Fruit fly (Drosophila melanogaster) whole organism, embryonic: ENCODE measurements around the gene CG34417.

ENCODE experiments used
- Atf6 ChIP-seq: fragments of 200-800 bp; sonication (Bioruptor generic); IDR thresholded peaks from 2 replicates; pipeline ENCODE4 v1.3.6; 2022; ENCODE audit warnings: missing biosample characterization, missing genetic modification characterization
- BEAF-32 ChIP-seq: fragments of 200-800 bp; sonication (Bioruptor generic); optimal IDR thresholded peaks from 3 replicates; lab custom pipeline; 2017; ENCODE audit warnings: missing biosample characterization, missing genetic modification characterization, mild to moderate bottlenecking, moderate library complexity, missing genetic modification reagents
- CG10366 ChIP-seq: fragments of 200-800 bp; sonication (Bioruptor generic); IDR thresholded peaks from 2 replicates; pipeline ENCODE4 v1.3.6; 2022; ENCODE audit warnings: missing biosample characterization, missing genetic modification characterization
- CG11247 ChIP-seq: fragments of 200-800 bp; sonication (Bioruptor generic); IDR thresholded peaks from 2 replicates; pipeline ENCODE4 v1.3.6; 2022; ENCODE audit warnings: missing biosample characterization, missing genetic modification characterization
- CG11696 ChIP-seq: fragments of 200-800 bp; sonication (Bioruptor generic); IDR thresholded peaks from 2 replicates; pipeline ENCODE4 v1.3.6; 2022; ENCODE audit warnings: missing biosample characterization, missing genetic modification characterization
- CG12104 ChIP-seq: fragments of 200-800 bp; sonication (Bioruptor generic); optimal IDR thresholded peaks from 3 replicates; lab custom pipeline; 2016; ENCODE audit warnings: missing biosample characterization, missing genetic modification characterization
- CG12219 ChIP-seq: fragments of 200-800 bp; sonication (Bioruptor generic); optimal IDR thresholded peaks from 3 replicates; lab custom pipeline; 2018; ENCODE audit warnings: missing biosample characterization, mild to moderate bottlenecking, missing genetic modification characterization
- CG12659 ChIP-seq: fragments of 200-800 bp; sonication (Bioruptor generic); optimal IDR thresholded peaks from 3 replicates; lab custom pipeline; 2017; ENCODE audit warnings: mild to moderate bottlenecking, missing biosample characterization, missing genetic modification reagents, missing genetic modification characterization
- CG13424 ChIP-seq: fragments of 200-800 bp; sonication (Bioruptor generic); optimal IDR thresholded peaks from 2 replicates; lab custom pipeline; 2019; ENCODE audit warnings: missing biosample characterization, mild to moderate bottlenecking, missing genetic modification characterization, moderate library complexity
- CG14014 ChIP-seq: fragments of 200-800 bp; sonication (Bioruptor generic); IDR thresholded peaks from 2 replicates; pipeline ENCODE4 v1.3.6; 2022; ENCODE audit warnings: missing biosample characterization, missing genetic modification characterization
- CG16863 ChIP-seq: fragments of 200-800 bp; sonication (Bioruptor generic); optimal IDR thresholded peaks from 3 replicates; lab custom pipeline; 2016; ENCODE audit warnings: missing biosample characterization, missing genetic modification characterization
- CG17829 ChIP-seq: fragments of 200-800 bp; optimal IDR thresholded peaks from 2 replicates; lab custom pipeline; 2019; ENCODE audit warnings: missing biosample characterization, mild to moderate bottlenecking, missing genetic modification characterization, moderate library complexity
- CG2116 ChIP-seq: fragments of 200-800 bp; sonication (Bioruptor generic); optimal IDR thresholded peaks from 3 replicates; lab custom pipeline; 2018; ENCODE audit warnings: missing biosample characterization, mild to moderate bottlenecking, missing genetic modification characterization
- CG31388 ChIP-seq: fragments of 200-800 bp; sonication (Bioruptor generic); optimal IDR thresholded peaks from 2 replicates; lab custom pipeline; 2016; ENCODE audit warnings: missing biosample characterization, missing genetic modification characterization
- CG34224 ChIP-seq: fragments of 200-800 bp; sonication (Bioruptor generic); IDR thresholded peaks from 3 replicates; pipeline ENCODE4 v1.3.6; 2022; ENCODE audit warnings: missing biosample characterization, missing genetic modification characterization; ENCODE audit not compliant: partially characterized antibody
- CG4424 ChIP-seq: fragments of 200-800 bp; sonication (Bioruptor generic); optimal IDR thresholded peaks from 3 replicates; lab custom pipeline; 2016; ENCODE audit warnings: missing biosample characterization, missing genetic modification characterization
- CG4730 ChIP-seq: fragments of 200-800 bp; sonication (Bioruptor generic); IDR thresholded peaks from 2 replicates; pipeline ENCODE4 v1.3.6; 2022; ENCODE audit warnings: missing biosample characterization, missing genetic modification characterization
- CG5953 ChIP-seq: fragments of 200-800 bp; sonication (Bioruptor generic); IDR thresholded peaks from 2 replicates; pipeline ENCODE4 v1.3.6; 2022; ENCODE audit warnings: missing biosample characterization, missing genetic modification characterization
- CG7745 ChIP-seq: fragments of 200-800 bp; sonication (Bioruptor generic); optimal IDR thresholded peaks from 2 replicates; lab custom pipeline; 2018; ENCODE audit warnings: missing biosample characterization, mild to moderate bottlenecking, missing genetic modification characterization, moderate library complexity
- CG7928 ChIP-seq: fragments of 200-800 bp; sonication (Bioruptor generic); optimal IDR thresholded peaks from 2 replicates; lab custom pipeline; 2017; ENCODE audit warnings: missing biosample characterization, mild to moderate bottlenecking, missing genetic modification characterization
- CG8089 ChIP-seq: fragments of 200-800 bp; sonication (Bioruptor generic); optimal IDR thresholded peaks from 3 replicates; lab custom pipeline; 2016; ENCODE audit warnings: missing biosample characterization, missing genetic modification characterization
- CG8359 ChIP-seq: fragments of 200-800 bp; sonication (Bioruptor generic); optimal IDR thresholded peaks from 2 replicates; lab custom pipeline; 2017; ENCODE audit warnings: missing biosample characterization, mild to moderate bottlenecking, missing genetic modification characterization, borderline replicate concordance
- Chrac-16 ChIP-seq: fragments of 200-800 bp; sonication (Bioruptor generic); optimal IDR thresholded peaks from 3 replicates; lab custom pipeline; 2016; ENCODE audit warnings: missing biosample characterization, missing genetic modification characterization
- CoRest ChIP-seq: fragments of 200-800 bp; sonication (Bioruptor generic); optimal IDR thresholded peaks from 3 replicates; lab custom pipeline; 2018; ENCODE audit warnings: missing biosample characterization, mild to moderate bottlenecking, missing genetic modification characterization, moderate library complexity
- Dref ChIP-seq: fragments of 200-800 bp; sonication (Bioruptor generic); IDR thresholded peaks from 2 replicates; pipeline ENCODE4 v1.3.6; 2022; ENCODE audit warnings: missing biosample characterization, missing genetic modification characterization
- ERR ChIP-seq: fragments of 200-800 bp; sonication (Bioruptor generic); optimal IDR thresholded peaks from 2 replicates; lab custom pipeline; 2016; ENCODE audit warnings: missing biosample characterization, missing genetic modification characterization
- Ets65A ChIP-seq: fragments of 200-800 bp; sonication (Bioruptor generic); peaks from one replicate; lab custom pipeline; 2016; ENCODE audit warnings: missing biosample characterization, missing genetic modification characterization
- Gsc ChIP-seq: fragments of 200-800 bp; sonication (Bioruptor generic); IDR thresholded peaks from 2 replicates; pipeline ENCODE4 v1.3.6; 2022; ENCODE audit warnings: missing biosample characterization, missing genetic modification characterization
- Gug ChIP-seq: fragments of 200-800 bp; sonication (Bioruptor generic); IDR thresholded peaks from 4 replicates; pipeline ENCODE4 v1.3.6; 2022; ENCODE audit warnings: missing biosample characterization, missing genetic modification characterization
- MTF-1 ChIP-seq: fragments of 200-800 bp; sonication (Bioruptor generic); optimal IDR thresholded peaks from 2 replicates; lab custom pipeline; 2018; ENCODE audit warnings: missing biosample characterization, mild to moderate bottlenecking, missing genetic modification characterization, borderline replicate concordance
- Meics ChIP-seq: fragments of 200-800 bp; sonication (Bioruptor generic); optimal IDR thresholded peaks from 2 replicates; lab custom pipeline; 2017; ENCODE audit warnings: missing biosample characterization, mild to moderate bottlenecking, missing genetic modification characterization
- NfI ChIP-seq: fragments of 200-800 bp; sonication (Bioruptor generic); optimal IDR thresholded peaks from 3 replicates; lab custom pipeline; 2018; ENCODE audit warnings: missing biosample characterization, mild to moderate bottlenecking, missing genetic modification characterization, moderate library complexity
- Oaz ChIP-seq: fragments of 200-800 bp; sonication (Bioruptor generic); IDR thresholded peaks from 2 replicates; pipeline ENCODE4 v1.3.6; 2022; ENCODE audit warnings: missing biosample characterization, missing genetic modification characterization
- PHDP ChIP-seq: fragments of 200-800 bp; sonication (Bioruptor generic); optimal IDR thresholded peaks from 3 replicates; lab custom pipeline; 2018; ENCODE audit warnings: missing biosample characterization, mild to moderate bottlenecking, missing genetic modification characterization, moderate library complexity
- Sin3A ChIP-seq: fragments of >200 bp; optimal IDR thresholded peaks from 2 replicates; lab custom pipeline; 2018
- Six4 ChIP-seq: fragments of 200-800 bp; sonication (Bioruptor generic); optimal IDR thresholded peaks from 2 replicates; lab custom pipeline; 2016; ENCODE audit warnings: missing biosample characterization, missing genetic modification characterization
- Sry-δ ChIP-seq: fragments of 200-800 bp; sonication (Bioruptor generic); optimal IDR thresholded peaks from 2 replicates; lab custom pipeline; 2016; ENCODE audit warnings: missing biosample characterization, missing genetic modification characterization
- ap ChIP-seq: fragments of 200-800 bp; sonication (Bioruptor generic); IDR thresholded peaks from 2 replicates; pipeline ENCODE4 v1.3.6; 2022; ENCODE audit warnings: missing biosample characterization, missing genetic modification characterization
- az2 ChIP-seq: fragments of 200-800 bp; sonication (Bioruptor generic); optimal IDR thresholded peaks from 3 replicates; lab custom pipeline; 2016; ENCODE audit warnings: missing biosample characterization, missing genetic modification characterization
- bab2 ChIP-seq: fragments of 200-800 bp; sonication (Bioruptor generic); optimal IDR thresholded peaks from 2 replicates; lab custom pipeline; 2016; ENCODE audit warnings: missing biosample characterization, missing genetic modification characterization
- cas ChIP-seq: fragments of 200-800 bp; sonication (Bioruptor generic); IDR thresholded peaks from 2 replicates; pipeline ENCODE4 v1.3.6; 2022; ENCODE audit warnings: missing biosample characterization, missing genetic modification characterization
- dpn ChIP-seq, 2 experiments: fragments of 200-800 bp; sonication (Bioruptor generic); optimal IDR thresholded peaks; 3 replicates each; lab custom pipeline; 2016; ENCODE audit warnings: missing biosample characterization in 2 of 2, missing genetic modification characterization in 2 of 2
- fru ChIP-seq: fragments of >200 bp; optimal IDR thresholded peaks from 2 replicates; lab custom pipeline; 2017
- gcm2 ChIP-seq: fragments of 200-800 bp; sonication (Bioruptor generic); optimal IDR thresholded peaks from 2 replicates; lab custom pipeline; 2016; ENCODE audit warnings: missing biosample characterization, missing genetic modification characterization
- ham ChIP-seq: fragments of 200-800 bp; sonication (Bioruptor generic); IDR thresholded peaks from 2 replicates; pipeline ENCODE4 v1.3.6; 2022; ENCODE audit warnings: missing biosample characterization, missing genetic modification characterization
- lola ChIP-seq, 3 experiments: fragments of >200 bp in 2 of 3; fragments of 200-800 bp in 1 of 3; sonication (Bioruptor generic) in 1 of 3; optimal IDR thresholded peaks; 2 replicates each; lab custom pipeline; 2017 to 2019; ENCODE audit warnings: missing biosample characterization in 3 of 3, missing genetic modification characterization in 3 of 3, mild to moderate bottlenecking in 1 of 3, moderate library complexity in 1 of 3
- luna ChIP-seq: fragments of 200-800 bp; sonication (Bioruptor generic); optimal IDR thresholded peaks from 2 replicates; lab custom pipeline; 2016; ENCODE audit warnings: missing biosample characterization, missing genetic modification characterization
- nerfin-1 ChIP-seq: fragments of 200-800 bp; sonication (Bioruptor generic); optimal IDR thresholded peaks from 3 replicates; lab custom pipeline; 2019; ENCODE audit warnings: missing biosample characterization, mild to moderate bottlenecking, missing genetic modification characterization, moderate library complexity
- sr ChIP-seq: fragments of 200-800 bp; sonication (Bioruptor generic); IDR thresholded peaks from 3 replicates; pipeline ENCODE4 v1.3.6; 2022; ENCODE audit warnings: missing biosample characterization, missing genetic modification characterization
- sug ChIP-seq: fragments of 200-800 bp; optimal IDR thresholded peaks from 2 replicates; lab custom pipeline; 2019; ENCODE audit warnings: missing biosample characterization, mild to moderate bottlenecking, missing genetic modification characterization, moderate library complexity
- twi ChIP-seq: fragments of 200-800 bp; optimal IDR thresholded peaks from 2 replicates; lab custom pipeline; 2019; ENCODE audit warnings: missing biosample characterization, mild to moderate bottlenecking, missing genetic modification characterization, moderate library complexity
- unc-4 ChIP-seq: fragments of 200-800 bp; sonication (Bioruptor generic); IDR thresholded peaks from 2 replicates; pipeline ENCODE4 v1.3.6; 2022; ENCODE audit warnings: missing biosample characterization, missing genetic modification characterization; ENCODE audit not compliant: partially characterized antibody

The CG34417 gene

dm6 chrX:6574488-6574887 lies 33.9 kb downstream of the CG34417 start (continued):
- TF ChIP-seq Meics (GFP tag; lab: Kevin White, UChicago) (no peak), CG8089 (GFP tag; lab: Kevin White, UChicago) (no peak), CG16863 (GFP tag; lab: Kevin White, UChicago) (no peak), Sin3A (no peak), Dref (GFP tag; lab: Robert Waterston, UW) (no peak), CG4424 (GFP tag; lab: Kevin White, UChicago) (no peak), bab2 (GFP tag; lab: Kevin White, UChicago) (no peak), sug (tag; lab: Kevin White, UChicago) (no peak), CG14014 (0 out of 2 replicates have a peak, but pooled peaks have one; percentile 34), PHDP (tag; lab: Kevin White, UChicago) (peak; percentile 2), cas (GFP tag; lab: Robert Waterston, UW) (no peak), CG31388 (GFP tag; lab: Kevin White, UChicago) (no peak), fru (lab: Kevin White, UChicago) (no peak), CG12219 (no peak), Gug (GFP tag; lab: Robert Waterston, UW) (peak; percentile 9; the same call in 1 of the 4 replicates), twi (tag; lab: Kevin White, UChicago) (no peak), Ets65A (GFP tag; lab: Kevin White, UChicago) (no peak), CG8359 (GFP tag; lab: Kevin White, UChicago) (no peak), Atf6 (GFP tag; lab: Robert Waterston, UW) (peak; percentile 27; the same call in 1 of the 2 replicates), NfI (GFP tag; lab: Kevin White, UChicago) (no peak), dpn (GFP tag; optimal IDR thresholded peaks at IDR 0.05; lab: Kevin White, UChicago) (no peak), nerfin-1 (tag; lab: Kevin White, UChicago) (no peak), CG10366 (peak; percentile 50), MTF-1 (GFP tag; lab: Kevin White, UChicago) (no peak), az2 (no peak), CG12104 (GFP tag; lab: Kevin White, UChicago) (no peak), sr (GFP tag; lab: Robert Waterston, UW) (no peak), CG7928 (GFP tag; lab: Kevin White, UChicago) (no peak), Gsc (GFP tag; lab: Robert Waterston, UW) (no peak), unc-4 (GFP tag; lab: Robert Waterston, UW) (no peak), CG5953 (no peak), CG17829 (tag; lab: Kevin White, UChicago) (no peak), Oaz (peak; percentile 36; the same call in 1 of the 2 replicates), CG2116 (GFP tag; lab: Kevin White, UChicago) (no peak), BEAF-32 (GFP tag; lab: Kevin White, UChicago) (no peak), lola (GFP tag; optimal IDR thresholded peaks at IDR 0.05; lab: Kevin White, UChicago) (no peak), luna (GFP tag; lab: Kevin White, UChicago) (no peak), Six4 (GFP tag; lab: Kevin White, UChicago) (no peak), Sry-δ (GFP tag; lab: Kevin White, UChicago) (no peak), ham (GFP tag; lab: Robert Waterston, UW) (no peak), CG4730 (peak; percentile 49), CG11696 (GFP tag; lab: Robert Waterston, UW) (no peak), CoRest (peak; percentile 12), ap (no peak), gcm2 (GFP tag; lab: Kevin White, UChicago) (no peak), ERR (GFP tag; lab: Kevin White, UChicago) (no peak), Chrac-16 (no peak), CG13424 (tag; lab: Kevin White, UChicago) (peak; percentile 44), CG11247 (GFP tag; lab: Robert Waterston, UW) (0 out of 2 replicates have a peak, but pooled peaks have one; percentile 29), CG34224 (GFP tag; lab: Robert Waterston, UW) (no peak), CG12659 (no peak), CG7745 (tag; lab: Kevin White, UChicago) (no peak)
